Fruit fly (Drosophila melanogaster) whole organism: ENCODE results near the gene CG33110.

Experiments
- CG8478 ChIP-seq: fragments of >200 bp; optimal IDR thresholded peaks from 2 replicates; lab custom pipeline; 2018; ENCODE audit warnings: inconsistent platforms
- Dll ChIP-seq: fragments of >200 bp; optimal IDR thresholded peaks from 2 replicates; lab custom pipeline; 2017
- EcR ChIP-seq, 2 experiments: fragments of >200 bp; optimal IDR thresholded peaks; 2 replicates each; lab custom pipeline; 2017; ENCODE audit warnings: missing biosample characterization in 2 of 2, missing genetic modification characterization in 2 of 2, missing genetic modification reagents in 2 of 2
- psq ChIP-seq: fragments of >200 bp; optimal IDR thresholded peaks from 2 replicates; lab custom pipeline; 2017
- usp ChIP-seq: fragments of >200 bp; optimal IDR thresholded peaks from 2 replicates; lab custom pipeline; 2017; ENCODE audit warnings: missing biosample characterization, missing genetic modification characterization, mixed read lengths

- TF ChIP-seq psq (lab: Kevin White, UChicago) (no peak), EcR (GFP tag; optimal IDR thresholded peaks at IDR 0.05; lab: Kevin White, UChicago) (no peak), CG8478 (lab: Kevin White, UChicago) (no peak), Dll (lab: Kevin White, UChicago) (no peak), usp (no peak)
Measured at dm6 chr3R:22557100-22557741, 12.8 kb upstream of the CG33110 start.
